Worm (Caenorhabditis elegans): ENCODE data around the gene sip-1.

- no peak for TF ChIP-seq pag-3 (tag; optimal IDR thresholded peaks at IDR 0.05; ENCODE audit: borderline replicate concordance)
- no peak for TF ChIP-seq odd-2 (tag; optimal IDR thresholded peaks at IDR 0.05)
Observed at ce11 chrIII:10525927-10526326, 19.3 kb upstream of the sip-1 start.

Data from whole organism, late embryonic.